Fruit fly (Drosophila melanogaster) whole organism, embryonic: ENCODE measurements around the gene Exn.

ENCODE experiments used
- Asciz ChIP-seq: fragments of 200-800 bp; sonication (Bioruptor generic); optimal IDR thresholded peaks from 2 replicates; lab custom pipeline; 2017; ENCODE audit warnings: missing biosample characterization, mild to moderate bottlenecking, missing genetic modification characterization, missing genetic modification reagents
- Bgb ChIP-seq: fragments of 200-800 bp; sonication (Bioruptor generic); IDR thresholded peaks from 2 replicates; pipeline ENCODE4 v1.3.6; 2022; ENCODE audit warnings: missing biosample characterization, missing genetic modification characterization; ENCODE audit not compliant: partially characterized antibody
- CG10321 ChIP-seq: fragments of 200-800 bp; sonication (Bioruptor generic); IDR thresholded peaks from 2 replicates; pipeline ENCODE4 v1.3.6; 2022; ENCODE audit warnings: missing biosample characterization, missing genetic modification characterization
- CG10431 ChIP-seq: fragments of 200-800 bp; sonication (Bioruptor generic); optimal IDR thresholded peaks from 3 replicates; lab custom pipeline; 2018; ENCODE audit warnings: missing biosample characterization, mild to moderate bottlenecking, missing genetic modification characterization
- CG11504 ChIP-seq: fragments of 200-800 bp; sonication (Bioruptor generic); optimal IDR thresholded peaks from 3 replicates; lab custom pipeline; 2019; ENCODE audit warnings: missing biosample characterization, mild to moderate bottlenecking, missing genetic modification characterization, moderate library complexity
- CG1233 ChIP-seq: fragments of 200-800 bp; sonication (Bioruptor generic); optimal IDR thresholded peaks from 4 replicates; lab custom pipeline; 2018; ENCODE audit warnings: missing biosample characterization, mild to moderate bottlenecking, missing genetic modification characterization
- CG13424 ChIP-seq: fragments of 200-800 bp; sonication (Bioruptor generic); optimal IDR thresholded peaks from 2 replicates; lab custom pipeline; 2019; ENCODE audit warnings: missing biosample characterization, mild to moderate bottlenecking, missing genetic modification characterization, moderate library complexity
- CG15601 ChIP-seq: fragments of 200-800 bp; sonication (Bioruptor generic); optimal IDR thresholded peaks from 3 replicates; lab custom pipeline; 2019; ENCODE audit warnings: missing biosample characterization, mild to moderate bottlenecking, missing genetic modification characterization, moderate library complexity
- CG18011 ChIP-seq: fragments of 200-800 bp; sonication (Bioruptor generic); optimal IDR thresholded peaks from 2 replicates; lab custom pipeline; 2017; ENCODE audit warnings: missing biosample characterization, missing genetic modification characterization, mild to moderate bottlenecking, moderate library complexity, missing genotype
- CG2875 ChIP-seq: fragments of 200-800 bp; sonication (Bioruptor generic); optimal IDR thresholded peaks from 2 replicates; lab custom pipeline; 2017; ENCODE audit warnings: missing biosample characterization, mild to moderate bottlenecking, missing genetic modification characterization, missing genetic modification reagents
- CG31441 ChIP-seq: fragments of 200-800 bp; sonication (Bioruptor generic); IDR thresholded peaks from 2 replicates; pipeline ENCODE4 v1.3.6; 2022; ENCODE audit warnings: missing biosample characterization, missing genetic modification characterization
- CG3281 ChIP-seq: fragments of 200-800 bp; sonication (Bioruptor generic); optimal IDR thresholded peaks from 3 replicates; lab custom pipeline; 2017; ENCODE audit warnings: missing biosample characterization, mild to moderate bottlenecking, missing genetic modification characterization
- CG5953 ChIP-seq: fragments of 200-800 bp; sonication (Bioruptor generic); IDR thresholded peaks from 2 replicates; pipeline ENCODE4 v1.3.6; 2022; ENCODE audit warnings: missing biosample characterization, missing genetic modification characterization
- CG8388 ChIP-seq: fragments of 200-800 bp; sonication (Bioruptor generic); optimal IDR thresholded peaks from 2 replicates; lab custom pipeline; 2019; ENCODE audit warnings: missing biosample characterization, mild to moderate bottlenecking, missing genetic modification characterization, moderate library complexity
- CG9876 ChIP-seq: fragments of 200-800 bp; sonication (Bioruptor generic); optimal IDR thresholded peaks from 2 replicates; lab custom pipeline; 2016; ENCODE audit warnings: missing biosample characterization, missing genetic modification characterization
- CG9932 ChIP-seq: fragments of 200-800 bp; sonication (Bioruptor generic); IDR thresholded peaks from 2 replicates; pipeline ENCODE4 v1.3.6; 2022; ENCODE audit warnings: missing biosample characterization, missing genetic modification characterization
- D ChIP-seq, 2 experiments: fragments of 200-800 bp in 1 of 2; fragments of >200 bp in 1 of 2; sonication (Bioruptor generic) in 1 of 2; optimal IDR thresholded peaks; 2 replicates in 1 of 2; 3 replicates in 1 of 2; lab custom pipeline; 2017; ENCODE audit warnings: mild to moderate bottlenecking in 1 of 2, missing biosample characterization in 1 of 2, missing genetic modification characterization in 1 of 2, missing genetic modification reagents in 1 of 2
- Dip3 ChIP-seq: fragments of 200-800 bp; sonication (Bioruptor generic); optimal IDR thresholded peaks from 3 replicates; lab custom pipeline; 2016; ENCODE audit warnings: missing biosample characterization, missing genetic modification characterization
- Doc3 ChIP-seq: fragments of 200-800 bp; sonication (Bioruptor generic); IDR thresholded peaks from 3 replicates; pipeline ENCODE4 v1.3.6; 2022; ENCODE audit warnings: missing biosample characterization, missing genetic modification characterization; ENCODE audit not compliant: partially characterized antibody
- HHEX ChIP-seq: fragments of 200-800 bp; sonication (Bioruptor generic); optimal IDR thresholded peaks from 3 replicates; lab custom pipeline; 2017; ENCODE audit warnings: missing biosample characterization, mild to moderate bottlenecking, missing genetic modification characterization, missing genetic modification reagents
- Hand ChIP-seq: fragments of 200-800 bp; sonication (Bioruptor generic); optimal IDR thresholded peaks from 2 replicates; lab custom pipeline; 2017; ENCODE audit warnings: mild to moderate bottlenecking, missing biosample characterization, missing genetic modification reagents, missing genetic modification characterization
- Six4 ChIP-seq: fragments of 200-800 bp; sonication (Bioruptor generic); optimal IDR thresholded peaks from 2 replicates; lab custom pipeline; 2016; ENCODE audit warnings: missing biosample characterization, missing genetic modification characterization
- Spps ChIP-seq: fragments of 200-800 bp; sonication (Bioruptor generic); optimal IDR thresholded peaks from 2 replicates; lab custom pipeline; 2018; ENCODE audit warnings: missing biosample characterization, mild to moderate bottlenecking, missing genetic modification characterization
- Vsx1 ChIP-seq: fragments of 200-800 bp; sonication (Bioruptor generic); optimal IDR thresholded peaks from 2 replicates; lab custom pipeline; 2017; ENCODE audit warnings: missing biosample characterization, mild to moderate bottlenecking, missing genetic modification characterization, missing genetic modification reagents
- ab ChIP-seq: fragments of 200-800 bp; sonication (Bioruptor generic); optimal IDR thresholded peaks from 2 replicates; lab custom pipeline; 2016; ENCODE audit warnings: missing biosample characterization, missing genetic modification characterization
- al ChIP-seq: fragments of 200-800 bp; sonication (Bioruptor generic); IDR thresholded peaks from 2 replicates; pipeline ENCODE4 v1.3.6; 2022; ENCODE audit warnings: missing biosample characterization, missing genetic modification characterization
- ara ChIP-seq: fragments of 200-800 bp; sonication (Bioruptor generic); IDR thresholded peaks from 2 replicates; pipeline ENCODE4 v1.3.6; 2022; ENCODE audit warnings: missing biosample characterization, missing genetic modification characterization
- br ChIP-seq: fragments of >200 bp; optimal IDR thresholded peaks from 2 replicates; lab custom pipeline; 2017
- caup ChIP-seq: fragments of 200-800 bp; sonication (Bioruptor generic); optimal IDR thresholded peaks from 3 replicates; lab custom pipeline; 2017; ENCODE audit warnings: missing biosample characterization, mild to moderate bottlenecking, missing genetic modification characterization, moderate library complexity; ENCODE audit not compliant: severe bottlenecking
- corto ChIP-seq: fragments of 200-800 bp; sonication (Bioruptor generic); optimal IDR thresholded peaks from 2 replicates; lab custom pipeline; 2016; ENCODE audit warnings: missing biosample characterization, mild to moderate bottlenecking, missing genetic modification characterization, moderate library complexity
- crol ChIP-seq: fragments of 200-800 bp; sonication (Bioruptor generic); IDR thresholded peaks from 2 replicates; pipeline ENCODE4 v1.3.6; 2022; ENCODE audit warnings: missing biosample characterization, missing genetic modification characterization
- da ChIP-seq: fragments of 200-800 bp; sonication (Bioruptor generic); optimal IDR thresholded peaks from 2 replicates; lab custom pipeline; 2016; ENCODE audit warnings: missing biosample characterization, missing genetic modification characterization
- dati ChIP-seq: fragments of 200-800 bp; sonication (Bioruptor generic); IDR thresholded peaks from 2 replicates; pipeline ENCODE4 v1.3.6; 2022; ENCODE audit warnings: missing biosample characterization, missing genetic modification characterization
- dmrt99B ChIP-seq: fragments of 200-800 bp; sonication (Bioruptor generic); optimal IDR thresholded peaks from 2 replicates; lab custom pipeline; 2018; ENCODE audit warnings: missing biosample characterization, mild to moderate bottlenecking, missing genetic modification characterization, moderate library complexity
- gcm ChIP-seq: fragments of 200-800 bp; sonication (Bioruptor generic); optimal IDR thresholded peaks from 2 replicates; lab custom pipeline; 2019; ENCODE audit warnings: missing biosample characterization, mild to moderate bottlenecking, missing genetic modification characterization, moderate library complexity
- gro ChIP-seq: fragments of 200-800 bp; sonication (Bioruptor generic); optimal IDR thresholded peaks from 2 replicates; lab custom pipeline; 2016; ENCODE audit warnings: missing biosample characterization, missing genetic modification characterization
- gsb ChIP-seq: fragments of 200-800 bp; sonication (Bioruptor generic); IDR thresholded peaks from 2 replicates; pipeline ENCODE4 v1.3.6; 2022; ENCODE audit warnings: missing biosample characterization, missing genetic modification characterization
- nom ChIP-seq: fragments of 200-800 bp; sonication (Bioruptor generic); optimal IDR thresholded peaks from 2 replicates; lab custom pipeline; 2017; ENCODE audit warnings: missing biosample characterization, missing genetic modification characterization, mild to moderate bottlenecking, moderate library complexity, missing genetic modification reagents
- ranshi ChIP-seq: fragments of 200-800 bp; sonication (Bioruptor generic); IDR thresholded peaks from 2 replicates; pipeline ENCODE4 v1.3.6; 2022; ENCODE audit warnings: missing biosample characterization, missing genetic modification characterization
- sim ChIP-seq: fragments of 200-800 bp; sonication (Bioruptor generic); IDR thresholded peaks from 2 replicates; pipeline ENCODE4 v1.3.6; 2022; ENCODE audit warnings: missing biosample characterization, missing genetic modification characterization
- sisA ChIP-seq: fragments of 200-800 bp; sonication (Bioruptor generic); IDR thresholded peaks from 2 replicates; pipeline ENCODE4 v1.3.6; 2022; ENCODE audit warnings: missing biosample characterization, missing genetic modification characterization
- sna ChIP-seq: fragments of 200-800 bp; sonication (Bioruptor generic); IDR thresholded peaks from 2 replicates; pipeline ENCODE4 v1.3.6; 2022; ENCODE audit warnings: missing biosample characterization, missing genetic modification characterization; ENCODE audit not compliant: partially characterized antibody
- sr ChIP-seq: fragments of 200-800 bp; sonication (Bioruptor generic); IDR thresholded peaks from 3 replicates; pipeline ENCODE4 v1.3.6; 2022; ENCODE audit warnings: missing biosample characterization, missing genetic modification characterization
- tll ChIP-seq, 2 experiments: fragments of 200-800 bp in 1 of 2; fragments of >200 bp in 1 of 2; sonication (Bioruptor generic) in 1 of 2; optimal IDR thresholded peaks; 2 replicates each; lab custom pipeline; 2017 to 2019; ENCODE audit warnings: missing biosample characterization in 2 of 2, missing genetic modification characterization in 2 of 2, mild to moderate bottlenecking in 1 of 2, moderate library complexity in 1 of 2
- ttk ChIP-seq: fragments of 200-800 bp; sonication (Bioruptor generic); IDR thresholded peaks from 2 replicates; pipeline ENCODE4 v2.1.2; 2022; ENCODE audit warnings: missing biosample characterization, missing genetic modification characterization
- vnd ChIP-seq: fragments of 200-800 bp; sonication (Bioruptor generic); IDR thresholded peaks from 3 replicates; pipeline ENCODE4 v1.3.6; 2022; ENCODE audit warnings: missing biosample characterization, missing genetic modification characterization; ENCODE audit not compliant: partially characterized antibody
- zen ChIP-seq: fragments of 200-800 bp; sonication (Bioruptor generic); optimal IDR thresholded peaks from 3 replicates; lab custom pipeline; 2018; ENCODE audit warnings: missing biosample characterization, mild to moderate bottlenecking, missing genetic modification characterization, moderate library complexity

Gene Exn

dm6 chr3L:17010492-17011303, 40.9 kb downstream of the Exn start (continued):
- 0 out of 2 replicates have a peak, but pooled peaks have one; percentile 1 for TF ChIP-seq CG5953 (GFP tag; lab: Robert Waterston, UW)
- TF ChIP-seq zen (tag; lab: Kevin White, UChicago) = peak; percentile 63
- no peak for TF ChIP-seq sim (GFP tag; lab: Robert Waterston, UW)
- TF ChIP-seq D (optimal IDR thresholded peaks at IDR 0.05; lab: Kevin White, UChicago) = peak; percentile 79
- no peak for TF ChIP-seq D (GFP tag; optimal IDR thresholded peaks at IDR 0.05; lab: Kevin White, UChicago)
- TF ChIP-seq CG8388 = peak; percentile 39
- TF ChIP-seq Hand (GFP tag; lab: Kevin White, UChicago) = no peak
- no peak for TF ChIP-seq da (GFP tag; lab: Kevin White, UChicago)
- TF ChIP-seq CG2875 (GFP tag; lab: Kevin White, UChicago) = no peak
- TF ChIP-seq caup = no peak
- TF ChIP-seq CG9932 (GFP tag; lab: Robert Waterston, UW) = peak; percentile 20; the same call in 1 of the 2 replicates
- no peak for TF ChIP-seq dati (GFP tag; lab: Robert Waterston, UW)
- no peak for TF ChIP-seq Vsx1 (GFP tag; lab: Kevin White, UChicago)
- TF ChIP-seq ara (GFP tag; lab: Robert Waterston, UW) = 0 out of 2 replicates have a peak, but pooled peaks have one; percentile 13
- no peak for TF ChIP-seq CG15601 (tag; lab: Kevin White, UChicago)
- no peak for TF ChIP-seq nom (GFP tag; lab: Kevin White, UChicago)
- TF ChIP-seq CG10431 (GFP tag; lab: Kevin White, UChicago) = no peak
- TF ChIP-seq HHEX (GFP tag; lab: Kevin White, UChicago) = no peak
- no peak for TF ChIP-seq ttk (GFP tag; lab: Robert Waterston, UW)
- no peak for TF ChIP-seq Asciz
- TF ChIP-seq CG9876 (GFP tag; lab: Kevin White, UChicago) = no peak
- no peak for TF ChIP-seq sna (GFP tag; lab: Robert Waterston, UW)
- TF ChIP-seq sr (GFP tag; lab: Robert Waterston, UW) = 0 out of 3 replicates have a peak, but pooled peaks have one; percentile 26
- TF ChIP-seq CG31441 (GFP tag; lab: Robert Waterston, UW) = no peak
- TF ChIP-seq ab (GFP tag; lab: Kevin White, UChicago) = no peak
- TF ChIP-seq gcm (GFP tag; lab: Kevin White, UChicago) = no peak
- TF ChIP-seq Doc3 = no peak
- TF ChIP-seq Dip3 (GFP tag; lab: Kevin White, UChicago) = no peak
- TF ChIP-seq CG11504 (tag; lab: Kevin White, UChicago) = peak; percentile 26
- peak; percentile 8; the same call in 1 of the 2 replicates for TF ChIP-seq sisA (GFP tag; lab: Robert Waterston, UW)
- TF ChIP-seq CG13424 (tag; lab: Kevin White, UChicago) = no peak
- no peak for TF ChIP-seq CG18011 (GFP tag; lab: Kevin White, UChicago)
- no peak for TF ChIP-seq Spps (tag; lab: Kevin White, UChicago)
- no peak for TF ChIP-seq vnd
- TF ChIP-seq CG3281 (GFP tag; lab: Kevin White, UChicago) = no peak
- peak; percentile 76 for TF ChIP-seq crol (GFP tag; lab: Robert Waterston, UW)
- TF ChIP-seq CG1233 (GFP tag; lab: Kevin White, UChicago) = no peak
- TF ChIP-seq ranshi (GFP tag; lab: Robert Waterston, UW) = 0 out of 2 replicates have a peak, but pooled peaks have one; percentile 24
- no peak for TF ChIP-seq CG10321 (GFP tag; lab: Robert Waterston, UW)
- no peak for TF ChIP-seq tll (GFP tag; optimal IDR thresholded peaks at IDR 0.05; lab: Kevin White, UChicago)
- 0 out of 2 replicates have a peak, but pooled peaks have one; percentile 0 for TF ChIP-seq gsb (GFP tag; lab: Robert Waterston, UW)
- TF ChIP-seq gro = no peak
- TF ChIP-seq dmrt99B (tag; lab: Kevin White, UChicago) = peak; percentile 32
- peak; percentile 3 for TF ChIP-seq Six4
- TF ChIP-seq Bgb (GFP tag; lab: Robert Waterston, UW) = 0 out of 2 replicates have a peak, but pooled peaks have one; percentile 25
- TF ChIP-seq al = 0 out of 2 replicates have a peak, but pooled peaks have one; percentile 15
- TF ChIP-seq br (lab: Kevin White, UChicago) = no peak
- TF ChIP-seq corto = peak; percentile 5
